Worm (Caenorhabditis elegans) whole organism, young adult: ENCODE measurements around the gene ivph-3.
A peak's percentile ranks its signal among the peaks of the same experiment; 100 is the strongest.

Experiments used
- B0261.1 ChIP-seq: sonication (generic microtip); optimal IDR thresholded peaks from 2 replicates; lab custom pipeline; 2016; ENCODE audit warnings: mild to moderate bottlenecking, missing genetic modification characterization, moderate library complexity, missing compliant biosample characterization
- D2030.7 ChIP-seq: fragments of 200-800 bp; sonication (Bioruptor generic); IDR thresholded peaks from 2 replicates; pipeline ENCODE4 v1.3.6; 2022; ENCODE audit warnings: missing genetic modification reagents, missing genetic modification characterization, missing compliant biosample characterization
- F10E7.11 ChIP-seq: sonication (generic microtip); optimal IDR thresholded peaks from 2 replicates; lab custom pipeline; 2017; ENCODE audit warnings: mild to moderate bottlenecking, missing genetic modification characterization, moderate library complexity, missing compliant biosample characterization
- F33H1.4 ChIP-seq: fragments of 200-800 bp; sonication (Bioruptor generic); IDR thresholded peaks from 2 replicates; pipeline ENCODE4 v1.3.6; 2022; ENCODE audit warnings: missing genetic modification reagents, missing genetic modification characterization, missing compliant biosample characterization
- F37B4.10 ChIP-seq: fragments of 200-800 bp; sonication (Bioruptor generic); IDR thresholded peaks from 2 replicates; pipeline ENCODE4 v1.3.6; 2022; ENCODE audit warnings: missing genetic modification characterization, missing compliant biosample characterization
- F49E8.2 ChIP-seq: sonication (generic microtip); optimal IDR thresholded peaks from 3 replicates; lab custom pipeline; 2017; ENCODE audit warnings: missing genetic modification characterization, mild to moderate bottlenecking, missing compliant biosample characterization, antibody characterized with exemption, moderate library complexity; ENCODE audit not compliant: insufficient read depth
- F55B11.4 ChIP-seq: sonication (generic microtip); optimal IDR thresholded peaks from 2 replicates; lab custom pipeline; 2016; ENCODE audit warnings: missing compliant biosample characterization, missing genetic modification characterization, borderline replicate concordance; ENCODE audit not compliant: insufficient read depth
- K12H6.12 ChIP-seq: fragments of 200-800 bp; sonication (Bioruptor generic); optimal IDR thresholded peaks from 2 replicates; lab custom pipeline; 2018; ENCODE audit warnings: mild to moderate bottlenecking, missing genetic modification characterization, missing compliant biosample characterization
- T07F8.4 ChIP-seq: sonication (generic microtip); optimal IDR thresholded peaks from 2 replicates; lab custom pipeline; 2016; ENCODE audit warnings: mild to moderate bottlenecking, missing genetic modification characterization, moderate library complexity, missing compliant biosample characterization
- Y53F4B.3 ChIP-seq: fragments of 200-800 bp; sonication (Bioruptor generic); IDR thresholded peaks from 2 replicates; pipeline ENCODE4 v1.3.6; 2022; ENCODE audit warnings: missing genetic modification reagents, missing genetic modification characterization, missing compliant biosample characterization
- Y56A3A.18 ChIP-seq: fragments of 200-800 bp; sonication (Bioruptor generic); IDR thresholded peaks from 2 replicates; pipeline ENCODE4 v1.3.6; 2022; ENCODE audit warnings: missing genetic modification reagents, missing genetic modification characterization, missing compliant biosample characterization
- Y79H2A.3 ChIP-seq: fragments of 200-800 bp; sonication (Bioruptor generic); conservative IDR thresholded peaks from 2 replicates; pipeline ENCODE4 v1.3.6; 2022; ENCODE audit warnings: missing genetic modification reagents, missing genetic modification characterization, missing compliant biosample characterization
- ama-1 ChIP-seq, 3 experiments: fragments of 150-350 bp in 1 of 3; sonication (generic microtip) in 2 of 3; optimal IDR thresholded peaks; 2 replicates each; lab custom pipeline; 2014 to 2018; ENCODE audit warnings: missing biosample characterization in 2 of 3, missing genetic modification characterization in 2 of 3, missing genetic modification reagents in 2 of 3
- attf-5 ChIP-seq: fragments of 200-800 bp; sonication (Bioruptor generic); optimal IDR thresholded peaks from 2 replicates; lab custom pipeline; 2018; ENCODE audit warnings: mild to moderate bottlenecking, missing genetic modification characterization, missing compliant biosample characterization
- bed-1 ChIP-seq: fragments of 200-800 bp; sonication (Bioruptor generic); IDR thresholded peaks from 2 replicates; pipeline ENCODE4 v1.3.6; 2022; ENCODE audit warnings: missing genetic modification reagents, missing genetic modification characterization, missing compliant biosample characterization
- bed-2 ChIP-seq: fragments of 200-800 bp; sonication (Bioruptor generic); IDR thresholded peaks from 2 replicates; pipeline ENCODE4 v1.3.6; 2022; ENCODE audit warnings: missing genetic modification reagents, missing genetic modification characterization, missing compliant biosample characterization
- cebp-1 ChIP-seq, 2 experiments: fragments of 200-800 bp in 1 of 2; sonication (Bioruptor generic) in 1 of 2; sonication (generic microtip) in 1 of 2; IDR thresholded peaks in 1 of 2; optimal IDR thresholded peaks in 1 of 2; 2 replicates each; pipeline versions ENCODE4 v1.3.6 to Lab custom; 2017 to 2022; ENCODE audit warnings: missing compliant biosample characterization in 2 of 2, missing genetic modification characterization in 2 of 2, mild to moderate bottlenecking in 1 of 2, missing genetic modification reagents in 1 of 2, moderate library complexity in 1 of 2
- ceh-27 ChIP-seq: fragments of 200-800 bp; sonication (Bioruptor generic); optimal IDR thresholded peaks from 2 replicates; lab custom pipeline; 2018; ENCODE audit warnings: mild to moderate bottlenecking, missing genetic modification characterization, moderate library complexity, missing compliant biosample characterization
- ceh-79 ChIP-seq: sonication (generic microtip); optimal IDR thresholded peaks from 2 replicates; lab custom pipeline; 2017; ENCODE audit warnings: mild to moderate bottlenecking, missing genetic modification characterization, missing compliant biosample characterization
- dpl-1 ChIP-seq: fragments of 150-350 bp; optimal IDR thresholded peaks from 2 replicates; lab custom pipeline; 2014; ENCODE audit warnings: missing biosample characterization, missing genetic modification reagents, missing genetic modification characterization
- egl-44 ChIP-seq: fragments of 200-800 bp; sonication (Bioruptor generic); IDR thresholded peaks from 2 replicates; pipeline ENCODE4 v1.3.6; 2022; ENCODE audit warnings: missing genetic modification reagents, missing genetic modification characterization, missing compliant biosample characterization
- ekl-4 ChIP-seq: fragments of 200-800 bp; sonication (Bioruptor generic); IDR thresholded peaks from 2 replicates; pipeline ENCODE4 v1.3.6; 2022; ENCODE audit warnings: missing genetic modification reagents, missing genetic modification characterization, missing compliant biosample characterization
- hmg-1.2 ChIP-seq: fragments of 200-800 bp; sonication (Bioruptor generic); IDR thresholded peaks from 2 replicates; pipeline ENCODE4 v1.3.6; 2022; ENCODE audit warnings: missing genetic modification reagents, missing genetic modification characterization, missing compliant biosample characterization
- hsf-1 ChIP-seq: fragments of 200-800 bp; sonication (Bioruptor generic); IDR thresholded peaks from 2 replicates; pipeline ENCODE4 v1.3.6; 2022; ENCODE audit warnings: missing genetic modification reagents, missing genetic modification characterization, missing compliant biosample characterization
- let-607 ChIP-seq, 2 experiments: fragments of 200-800 bp in 1 of 2; sonication (Bioruptor generic) in 1 of 2; sonication (generic microtip) in 1 of 2; optimal IDR thresholded peaks; 2 replicates each; lab custom pipeline; 2016 to 2018; ENCODE audit warnings: mild to moderate bottlenecking in 2 of 2, missing compliant biosample characterization in 2 of 2, missing genetic modification characterization in 2 of 2, moderate library complexity in 2 of 2, missing genotype in 1 of 2
- lin-35 ChIP-seq, 3 experiments: fragments of 150-350 bp in 2 of 3; sonication (generic microtip) in 1 of 3; optimal IDR thresholded peaks; 2 replicates each; lab custom pipeline; 2014 to 2018; ENCODE audit warnings: missing biosample characterization in 3 of 3, missing genetic modification characterization in 3 of 3, missing genetic modification reagents in 3 of 3
- lin-40 ChIP-seq: sonication (generic microtip); optimal IDR thresholded peaks from 2 replicates; lab custom pipeline; 2016; ENCODE audit warnings: missing genetic modification characterization, mild to moderate bottlenecking, missing compliant biosample characterization, missing genotype, missing genetic modification reagents
- lsl-1 ChIP-seq: fragments of 200-800 bp; sonication (Bioruptor generic); optimal IDR thresholded peaks from 2 replicates; lab custom pipeline; 2018; ENCODE audit warnings: mild to moderate bottlenecking, missing genetic modification characterization, moderate library complexity, missing compliant biosample characterization
- madf-6 ChIP-seq: fragments of 200-800 bp; sonication (Bioruptor generic); IDR thresholded peaks from 2 replicates; pipeline ENCODE4 v1.3.6; 2022; ENCODE audit warnings: missing genetic modification reagents, missing genetic modification characterization, missing compliant biosample characterization
- madf-8 ChIP-seq: fragments of 200-800 bp; sonication (Bioruptor generic); conservative IDR thresholded peaks from 2 replicates; pipeline ENCODE4 v1.3.6; 2022; ENCODE audit warnings: missing genetic modification reagents, missing genetic modification characterization, missing compliant biosample characterization
- mcd-1 ChIP-seq: fragments of 200-800 bp; sonication (Bioruptor generic); IDR thresholded peaks from 2 replicates; pipeline ENCODE4 v1.3.6; 2022; ENCODE audit warnings: missing genetic modification reagents, missing genetic modification characterization, missing compliant biosample characterization
- mes-4 ChIP-seq: sonication (generic microtip); optimal IDR thresholded peaks from 2 replicates; lab custom pipeline; 2016; ENCODE audit warnings: missing genotype, missing genetic modification characterization, missing compliant biosample characterization
- nfya-2 ChIP-seq: fragments of 200-800 bp; sonication (Bioruptor generic); IDR thresholded peaks from 2 replicates; pipeline ENCODE4 v1.3.6; 2022; ENCODE audit warnings: missing genetic modification reagents, missing genetic modification characterization, missing compliant biosample characterization
- nhr-80 ChIP-seq: sonication (generic microtip); optimal IDR thresholded peaks from 2 replicates; lab custom pipeline; 2016; ENCODE audit warnings: missing genetic modification characterization, missing compliant biosample characterization
- pbrm-1 ChIP-seq: fragments of 200-800 bp; sonication (Bioruptor generic); IDR thresholded peaks from 2 replicates; pipeline ENCODE4 v1.3.6; 2022; ENCODE audit warnings: missing genetic modification reagents, missing genetic modification characterization, missing compliant biosample characterization
- repo-1 ChIP-seq: sonication (generic microtip); optimal IDR thresholded peaks from 2 replicates; lab custom pipeline; 2017; ENCODE audit warnings: mild to moderate bottlenecking, missing genetic modification characterization, missing compliant biosample characterization
- rpc-1 ChIP-seq, 2 experiments: fragments of 150-350 bp in 1 of 2; sonication (generic microtip) in 1 of 2; optimal IDR thresholded peaks; 2 replicates each; lab custom pipeline; 2014 to 2018; ENCODE audit warnings: missing biosample characterization in 1 of 2, missing genetic modification characterization in 1 of 2, missing genetic modification reagents in 1 of 2, missing genotype in 1 of 2
- snpc-1.1 ChIP-seq: sonication (generic microtip); optimal IDR thresholded peaks from 2 replicates; lab custom pipeline; 2017; ENCODE audit warnings: missing genetic modification characterization, mild to moderate bottlenecking, missing compliant biosample characterization, antibody characterized with exemption, moderate library complexity, missing genotype, missing genetic modification reagents; ENCODE audit not compliant: insufficient read depth
- somi-1 ChIP-seq: fragments of 200-800 bp; sonication (Bioruptor generic); optimal IDR thresholded peaks from 2 replicates; lab custom pipeline; 2018; ENCODE audit warnings: mild to moderate bottlenecking, missing genetic modification characterization, missing compliant biosample characterization
- tbp1 ChIP-seq: fragments of 200-800 bp; sonication (Bioruptor generic); optimal IDR thresholded peaks from 2 replicates; lab custom pipeline; 2018; ENCODE audit warnings: mild to moderate bottlenecking, missing genetic modification characterization, missing compliant biosample characterization
- unc-62 ChIP-seq: fragments of 150-350 bp; optimal IDR thresholded peaks from 2 replicates; lab custom pipeline; 2014; ENCODE audit warnings: missing biosample characterization, missing genetic modification reagents, missing genetic modification characterization
- xnd-1 ChIP-seq: sonication (generic microtip); optimal IDR thresholded peaks from 2 replicates; lab custom pipeline; 2016; ENCODE audit warnings: missing genotype, missing genetic modification reagents, missing genetic modification characterization, missing compliant biosample characterization
- zfh-2 ChIP-seq: fragments of 200-800 bp; sonication (Bioruptor generic); conservative IDR thresholded peaks from 2 replicates; pipeline ENCODE4 v1.3.6; 2022; ENCODE audit warnings: missing genetic modification reagents, missing genetic modification characterization, missing compliant biosample characterization
- ztf-18 ChIP-seq: sonication (generic microtip); optimal IDR thresholded peaks from 2 replicates; lab custom pipeline; 2016; ENCODE audit warnings: missing genotype, mild to moderate bottlenecking, missing genetic modification characterization, missing compliant biosample characterization
- ztf-28 ChIP-seq: fragments of 200-800 bp; sonication (Bioruptor generic); IDR thresholded peaks from 2 replicates; pipeline ENCODE4 v1.3.6; 2022; ENCODE audit warnings: missing genetic modification reagents, missing genetic modification characterization, missing compliant biosample characterization

The ivph-3 gene

ce11 chrIV:3053428-3053827 lies at the start of gene ivph-3:
TSS of gene ivph-3 (plus strand) at chrIV:3053728.
- no peak for TF ChIP-seq somi-1 (GFP tag; lab: Kevin White, UChicago)
- TF ChIP-seq F49E8.2 (tag; lab: Kevin White, UChicago), result no peak
- no peak for TF ChIP-seq unc-62 (GFP tag; lab: Kevin White, UChicago)
- TF ChIP-seq lsl-1 (GFP tag; lab: Kevin White, UChicago), result no peak
- no peak for TF ChIP-seq hmg-1.2 (GFP tag; lab: Robert Waterston, UW)
- TF ChIP-seq mes-4 (tag; lab: Kevin White, UChicago), result no peak
- no peak for TF ChIP-seq hsf-1 (GFP tag; lab: Robert Waterston, UW)
- no peak for TF ChIP-seq Y56A3A.18 (GFP tag; lab: Robert Waterston, UW)
- TF ChIP-seq lin-35 (GFP tag; optimal IDR thresholded peaks at IDR 0.05; lab: Kevin White, UChicago), result no peak
- TF ChIP-seq let-607 (tag; optimal IDR thresholded peaks at IDR 0.05; lab: Kevin White, UChicago), result no peak

- peak; percentile 54 for TF ChIP-seq madf-6 (GFP tag; lab: Robert Waterston, UW)
- TF ChIP-seq bed-2 (GFP tag; lab: Robert Waterston, UW), result no peak
- TF ChIP-seq ama-1 (optimal IDR thresholded peaks at IDR 0.05; lab: Kevin White, UChicago), result no peak
- no peak for TF ChIP-seq ama-1 (GFP tag; optimal IDR thresholded peaks at IDR 0.05; lab: Kevin White, UChicago)
- no peak for TF ChIP-seq nhr-80 (tag; lab: Kevin White, UChicago)
- TF ChIP-seq Y56A3A.18 (GFP tag; lab: Robert Waterston, UW), result no peak
- TF ChIP-seq Y79H2A.3 (GFP tag; lab: Robert Waterston, UW), result no peak
- TF ChIP-seq Y53F4B.3 (GFP tag; lab: Robert Waterston, UW), result no peak
- no peak for TF ChIP-seq pbrm-1 (GFP tag; lab: Robert Waterston, UW)
- no peak for TF ChIP-seq ztf-28
- TF ChIP-seq D2030.7 (GFP tag; lab: Robert Waterston, UW), result peak; percentile 24; the same call in 1 of the 2 replicates
- TF ChIP-seq F49E8.2 (tag; lab: Kevin White, UChicago), result no peak
- TF ChIP-seq hsf-1 (GFP tag; lab: Robert Waterston, UW), result no peak
- TF ChIP-seq F55B11.4 (tag; lab: Kevin White, UChicago), result no peak
- no peak for TF ChIP-seq F37B4.10 (GFP tag; lab: Robert Waterston, UW)
- peak; percentile 50 for TF ChIP-seq xnd-1 (tag; lab: Kevin White, UChicago)
- TF ChIP-seq ceh-79 (tag; lab: Kevin White, UChicago), result no peak
- TF ChIP-seq F33H1.4 (GFP tag; lab: Robert Waterston, UW), result peak; percentile 80
- no peak for TF ChIP-seq B0261.1 (tag; lab: Kevin White, UChicago)
- TF ChIP-seq bed-1 (GFP tag; lab: Robert Waterston, UW), result no peak
- TF ChIP-seq T07F8.4 (tag; lab: Kevin White, UChicago), result no peak
- TF ChIP-seq F10E7.11 (tag; lab: Kevin White, UChicago), result no peak
- TF ChIP-seq ekl-4 (GFP tag; lab: Robert Waterston, UW), result no peak
- TF ChIP-seq K12H6.12 (tag; lab: Kevin White, UChicago), result no peak
- TF ChIP-seq mcd-1 (GFP tag; lab: Robert Waterston, UW), result no peak
- TF ChIP-seq lin-40, result no peak
- TF ChIP-seq ztf-18 (tag; lab: Kevin White, UChicago), result no peak
- TF ChIP-seq nfya-2 (GFP tag; lab: Robert Waterston, UW), result no peak
- TF ChIP-seq lsl-1 (GFP tag; lab: Kevin White, UChicago), result peak; percentile 80
- no peak for TF ChIP-seq egl-44
- TF ChIP-seq cebp-1 (GFP tag; IDR thresholded peaks at IDR 0.05; lab: Robert Waterston, UW), result no peak
- TF ChIP-seq cebp-1 (tag; optimal IDR thresholded peaks at IDR 0.05; lab: Kevin White, UChicago), result no peak
- no peak for TF ChIP-seq attf-5 (GFP tag; lab: Kevin White, UChicago)
- peak; percentile 50; the same call in 1 of the 2 replicates for TF ChIP-seq madf-8 (GFP tag; lab: Robert Waterston, UW)
- TF ChIP-seq snpc-1.1 (tag; lab: Kevin White, UChicago), result no peak
- no peak for TF ChIP-seq tbp1 (GFP tag; lab: Kevin White, UChicago)
- no peak for TF ChIP-seq dpl-1
- TF ChIP-seq ceh-27 (GFP tag; lab: Kevin White, UChicago), result no peak
- no peak for TF ChIP-seq zfh-2 (GFP tag; lab: Robert Waterston, UW)
- no peak for TF ChIP-seq repo-1 (tag; lab: Kevin White, UChicago)
- no peak for TF ChIP-seq rpc-1 (optimal IDR thresholded peaks at IDR 0.05; lab: Kevin White, UChicago)
- TF ChIP-seq rpc-1 (tag; optimal IDR thresholded peaks at IDR 0.05; lab: Kevin White, UChicago), result no peak
Measured at ce11 chrIV:3008828-3009227, 44.7 kb upstream of the ivph-3 start, which contains the start of gene Y54G2A.73. TSS of gene Y54G2A.73 (minus strand) at chrIV:3008892.
